Worm (Caenorhabditis elegans) whole organism, L1 larva: ENCODE results near the gene Y54F10BM.12.
A peak's percentile ranks its signal among the peaks of the same experiment; 100 is the strongest.

ENCODE experiments used
- C04F5.9 ChIP-seq: sonication (generic microtip); optimal IDR thresholded peaks from 2 replicates; lab custom pipeline; 2016; ENCODE audit warnings: missing genetic modification characterization, missing compliant biosample characterization
- C34B4.2 ChIP-seq: sonication (generic microtip); optimal IDR thresholded peaks from 2 replicates; lab custom pipeline; 2017; ENCODE audit warnings: mild to moderate bottlenecking, missing genetic modification characterization, missing compliant biosample characterization
- F16B12.6 ChIP-seq: fragments of 150-350 bp; optimal IDR thresholded peaks from 2 replicates; lab custom pipeline; 2014; ENCODE audit warnings: missing biosample characterization, missing genetic modification characterization
- aha-1 ChIP-seq: fragments of 150-350 bp; optimal IDR thresholded peaks from 2 replicates; lab custom pipeline; 2014; ENCODE audit warnings: missing biosample characterization, missing genetic modification characterization
- alr-1 ChIP-seq: fragments of 200-800 bp; sonication (Bioruptor generic); optimal IDR thresholded peaks from 2 replicates; lab custom pipeline; 2018; ENCODE audit warnings: borderline replicate concordance, mild to moderate bottlenecking, missing genetic modification characterization, missing compliant biosample characterization
- blmp-1 ChIP-seq: fragments of 150-350 bp; optimal IDR thresholded peaks from 2 replicates; lab custom pipeline; 2014; ENCODE audit warnings: missing biosample characterization, missing genetic modification characterization
- ceh-82 ChIP-seq, 3 experiments: fragments of 150-350 bp in 1 of 3; sonication (generic microtip) in 2 of 3; optimal IDR thresholded peaks; 2 replicates each; lab custom pipeline; 2014 to 2017; ENCODE audit warnings: missing biosample characterization in 3 of 3, missing genetic modification characterization in 3 of 3
- ces-1 ChIP-seq: fragments of 150-350 bp; optimal IDR thresholded peaks from 2 replicates; lab custom pipeline; 2014; ENCODE audit warnings: missing biosample characterization, missing genetic modification reagents, missing genetic modification characterization
- dpl-1 ChIP-seq, 3 experiments: fragments of 150-350 bp in 2 of 3; sonication (generic microtip) in 1 of 3; optimal IDR thresholded peaks; 2 replicates each; lab custom pipeline; 2014 to 2017; ENCODE audit warnings: missing biosample characterization in 3 of 3, missing genetic modification characterization in 3 of 3, missing genetic modification reagents in 3 of 3
- efl-1 ChIP-seq, 4 experiments: fragments of 150-350 bp; optimal IDR thresholded peaks in 3 of 4; peaks in 1 of 4; 1 replicate in 1 of 4; 2 replicates in 3 of 4; lab custom pipeline; 2014; ENCODE audit warnings: missing biosample characterization in 2 of 4, missing genetic modification characterization in 2 of 4, missing genetic modification reagents in 2 of 4
- egl-13 ChIP-seq: sonication (generic microtip); optimal IDR thresholded peaks from 2 replicates; lab custom pipeline; 2016; ENCODE audit warnings: missing genotype, missing genetic modification reagents, missing genetic modification characterization, missing compliant biosample characterization
- egl-27 ChIP-seq, 2 experiments: fragments of 150-350 bp in 1 of 2; sonication (generic microtip); optimal IDR thresholded peaks; 3 replicates each; lab custom pipeline; 2017 to 2018; ENCODE audit warnings: missing biosample characterization in 2 of 2, missing genetic modification characterization in 2 of 2, missing genetic modification reagents in 2 of 2
- elt-2 ChIP-seq: sonication (generic microtip); optimal IDR thresholded peaks from 2 replicates; lab custom pipeline; 2016; ENCODE audit warnings: missing genetic modification characterization, mild to moderate bottlenecking, inconsistent platforms, missing compliant biosample characterization, missing genetic modification reagents
- fkh-4 ChIP-seq: sonication (generic microtip); optimal IDR thresholded peaks from 2 replicates; lab custom pipeline; 2016; ENCODE audit warnings: missing compliant biosample characterization, missing genetic modification characterization, borderline replicate concordance
- grh-1 ChIP-seq: fragments of 200-800 bp; sonication (Bioruptor generic); IDR thresholded peaks from 2 replicates; pipeline ENCODE4 v1.3.6; 2022; ENCODE audit warnings: missing genetic modification reagents, missing genetic modification characterization, missing compliant biosample characterization
- irx-1 ChIP-seq: sonication (generic microtip); optimal IDR thresholded peaks from 2 replicates; lab custom pipeline; 2016; ENCODE audit warnings: missing genetic modification characterization, missing compliant biosample characterization
- isw-1 ChIP-seq: fragments of 200-800 bp; sonication (Bioruptor generic); IDR thresholded peaks from 2 replicates; pipeline ENCODE4 v1.3.6; 2022; ENCODE audit warnings: missing genetic modification characterization, missing compliant biosample characterization
- jun-1 ChIP-seq: fragments of 150-350 bp; optimal IDR thresholded peaks from 2 replicates; lab custom pipeline; 2014; ENCODE audit warnings: missing biosample characterization, missing genetic modification reagents, missing genetic modification characterization
- lin-35 ChIP-seq, 2 experiments: fragments of 150-350 bp; optimal IDR thresholded peaks; 2 replicates each; lab custom pipeline; 2014; ENCODE audit warnings: missing biosample characterization in 2 of 2, missing genetic modification characterization in 2 of 2, missing genetic modification reagents in 2 of 2
- lir-3 ChIP-seq: sonication (generic microtip); optimal IDR thresholded peaks from 2 replicates; lab custom pipeline; 2016; ENCODE audit warnings: mild to moderate bottlenecking, missing genetic modification characterization, moderate library complexity, missing compliant biosample characterization; ENCODE audit not compliant: poor library complexity
- lsy-2 ChIP-seq, 2 experiments: fragments of 150-350 bp; optimal IDR thresholded peaks; 2 replicates each; lab custom pipeline; 2014; ENCODE audit warnings: missing biosample characterization in 2 of 2, missing genetic modification characterization in 2 of 2
- mep-1 ChIP-seq: fragments of 150-350 bp; optimal IDR thresholded peaks from 2 replicates; lab custom pipeline; 2014; ENCODE audit warnings: missing biosample characterization, missing genetic modification characterization
- nhr-20 ChIP-seq: sonication (generic microtip); optimal IDR thresholded peaks from 2 replicates; lab custom pipeline; 2016; ENCODE audit warnings: mild to moderate bottlenecking, missing genetic modification characterization, missing compliant biosample characterization
- nhr-28 ChIP-seq: fragments of 150-350 bp; optimal IDR thresholded peaks from 2 replicates; lab custom pipeline; 2014; ENCODE audit warnings: missing biosample characterization, missing genetic modification characterization
- nhr-47 ChIP-seq: sonication (generic microtip); optimal IDR thresholded peaks from 2 replicates; lab custom pipeline; 2016; ENCODE audit warnings: mild to moderate bottlenecking, missing genetic modification characterization, moderate library complexity, missing compliant biosample characterization
- nhr-76 ChIP-seq: sonication (generic microtip); optimal IDR thresholded peaks from 2 replicates; lab custom pipeline; 2017; ENCODE audit warnings: missing biosample characterization, missing genetic modification characterization
- nhr-85 ChIP-seq: sonication (generic microtip); peaks from one replicate; lab custom pipeline; 2016; ENCODE audit warnings: missing genetic modification characterization, inconsistent platforms, missing compliant biosample characterization
- nhr-90 ChIP-seq: sonication (generic microtip); optimal IDR thresholded peaks from 2 replicates; lab custom pipeline; 2016; ENCODE audit warnings: mild to moderate bottlenecking, missing genetic modification characterization, missing compliant biosample characterization; ENCODE audit not compliant: poor library complexity
- skn-1 ChIP-seq: fragments of 150-350 bp; optimal IDR thresholded peaks from 2 replicates; lab custom pipeline; 2014; ENCODE audit warnings: missing biosample characterization, missing genetic modification characterization
- snu-23 ChIP-seq: sonication (generic microtip); optimal IDR thresholded peaks from 2 replicates; lab custom pipeline; 2016; ENCODE audit warnings: missing genetic modification characterization, missing compliant biosample characterization
- sox-4 ChIP-seq: sonication (generic microtip); optimal IDR thresholded peaks from 2 replicates; lab custom pipeline; 2016; ENCODE audit warnings: missing genetic modification characterization, missing compliant biosample characterization
- unc-130 ChIP-seq: fragments of 150-350 bp; optimal IDR thresholded peaks from 2 replicates; lab custom pipeline; 2017; ENCODE audit warnings: missing biosample characterization, missing genetic modification characterization, inconsistent platforms
- unc-30 ChIP-seq: sonication (generic microtip); optimal IDR thresholded peaks from 2 replicates; lab custom pipeline; 2017; ENCODE audit warnings: missing biosample characterization, missing genetic modification characterization
- unc-62 ChIP-seq: fragments of 150-350 bp; optimal IDR thresholded peaks from 2 replicates; lab custom pipeline; 2014; ENCODE audit warnings: missing biosample characterization, missing genetic modification reagents, missing genetic modification characterization
- xbp-1 ChIP-seq: sonication (generic microtip); optimal IDR thresholded peaks from 2 replicates; lab custom pipeline; 2016; ENCODE audit warnings: missing genetic modification characterization, missing compliant biosample characterization
- ztf-11 ChIP-seq, 2 experiments: sonication (generic microtip); optimal IDR thresholded peaks; 2 replicates each; lab custom pipeline; 2016 to 2017; ENCODE audit warnings: missing genetic modification characterization in 2 of 2, missing biosample characterization in 1 of 2, missing compliant biosample characterization in 1 of 2

Y54F10BM.12 gene

DNA sequence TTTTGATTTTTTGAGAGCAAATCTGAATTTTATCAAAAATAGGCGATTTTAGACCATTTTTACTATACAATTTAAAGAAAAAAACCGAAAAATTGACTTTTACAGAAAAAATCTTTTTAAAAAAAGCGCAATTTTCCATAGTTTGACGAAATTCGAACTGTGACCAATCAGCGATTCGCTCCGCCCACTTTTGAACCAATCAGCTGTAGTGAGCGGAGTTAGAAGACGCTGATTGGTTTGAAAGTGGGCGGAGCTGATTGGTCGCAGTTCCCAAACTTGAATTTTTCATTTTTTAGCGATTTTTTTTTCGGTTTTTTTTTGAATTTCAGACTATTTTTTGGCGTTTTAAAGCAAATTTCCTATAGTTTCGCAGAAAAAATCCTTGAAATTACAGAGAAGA, 4.8 kb downstream of the Y54F10BM.12 start:
- TF ChIP-seq jun-1 (tag; lab: Kevin White, UChicago), result no peak
- TF ChIP-seq nhr-76 (tag; lab: Kevin White, UChicago), result no peak
- TF ChIP-seq ztf-11 (tag; optimal IDR thresholded peaks at IDR 0.05; lab: Kevin White, UChicago), result no peak
- TF ChIP-seq nhr-20 (tag; lab: Kevin White, UChicago), result no peak
- no peak for TF ChIP-seq egl-27 (tag; optimal IDR thresholded peaks at IDR 0.05; lab: Kevin White, UChicago)
- no peak for TF ChIP-seq C34B4.2 (tag; lab: Kevin White, UChicago)
- no peak for TF ChIP-seq skn-1 (tag; lab: Kevin White, UChicago)
- no peak for TF ChIP-seq alr-1 (tag; lab: Kevin White, UChicago)
- TF ChIP-seq sox-4 (tag; lab: Kevin White, UChicago), result no peak
- TF ChIP-seq elt-2 (tag; lab: Kevin White, UChicago), result no peak
- no peak for TF ChIP-seq grh-1 (GFP tag; lab: Robert Waterston, UW)
- TF ChIP-seq nhr-90 (tag; lab: Kevin White, UChicago), result no peak
- no peak for TF ChIP-seq unc-130 (tag; lab: Kevin White, UChicago)

DNA sequence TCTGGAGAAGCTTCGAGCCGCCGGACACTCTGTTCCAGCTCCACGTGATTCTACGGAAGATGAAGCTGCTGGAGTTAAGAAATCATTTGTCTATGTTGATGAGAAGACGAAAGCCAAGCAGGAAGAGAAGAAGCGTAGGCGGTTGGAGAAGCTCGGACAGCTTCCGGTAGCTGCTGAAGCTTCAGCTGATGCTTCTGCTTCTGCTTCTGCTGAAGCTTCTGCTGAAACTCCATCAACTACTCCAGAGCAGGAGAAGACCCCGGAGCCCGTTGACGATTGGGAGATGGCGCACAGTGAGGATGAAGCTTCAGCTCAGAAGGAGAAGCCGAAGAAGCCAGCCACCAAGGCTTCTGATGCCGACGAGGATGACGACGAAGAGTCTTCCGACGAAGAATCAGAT, 13.0 kb downstream of the Y54F10BM.12 start:
- TF ChIP-seq egl-13 (no peak), snu-23 (GFP tag; lab: Kevin White, UChicago) (no peak), aha-1 (tag; lab: Kevin White, UChicago) (no peak), irx-1 (tag; lab: Kevin White, UChicago) (no peak), ces-1 (no peak), C04F5.9 (no peak), nhr-47 (no peak), unc-62 (GFP tag; lab: Kevin White, UChicago) (no peak), unc-30 (no peak), jun-1 (tag; lab: Kevin White, UChicago) (no peak), blmp-1 (tag; lab: Kevin White, UChicago) (no peak)

DNA sequence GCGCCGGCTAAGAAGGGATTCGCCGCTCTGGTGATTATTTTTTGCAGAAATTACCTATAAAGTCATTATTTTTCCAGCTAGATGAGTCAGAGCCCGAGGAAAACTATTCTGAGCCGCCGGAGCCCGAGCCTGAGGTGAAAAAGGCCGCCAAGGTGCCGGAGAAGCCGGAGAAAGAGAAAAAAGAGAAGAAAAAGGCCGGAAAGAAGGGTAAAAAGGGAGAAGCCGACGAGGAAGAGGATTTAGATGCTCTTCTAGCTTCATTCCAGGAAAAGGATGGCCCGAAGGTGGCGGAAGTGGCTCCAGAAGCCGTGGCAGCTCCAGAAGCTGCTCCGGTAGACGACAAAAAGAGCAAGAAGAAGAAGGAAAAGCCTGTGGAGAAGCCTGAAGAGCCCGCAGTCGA, 14.8 kb downstream of the Y54F10BM.12 start:
- no peak for TF ChIP-seq efl-1 (optimal IDR thresholded peaks at IDR 0.05; lab: Kevin White, UChicago)
- peak in 1 of 2 experiments; percentile 68 for TF ChIP-seq efl-1 (GFP tag; optimal IDR thresholded peaks at IDR 0.05 in 1 of 2; lab: Kevin White, UChicago)
- no peak for TF ChIP-seq nhr-90 (tag; lab: Kevin White, UChicago)
- TF ChIP-seq, all 84 proteins: peak for 1

DNA sequence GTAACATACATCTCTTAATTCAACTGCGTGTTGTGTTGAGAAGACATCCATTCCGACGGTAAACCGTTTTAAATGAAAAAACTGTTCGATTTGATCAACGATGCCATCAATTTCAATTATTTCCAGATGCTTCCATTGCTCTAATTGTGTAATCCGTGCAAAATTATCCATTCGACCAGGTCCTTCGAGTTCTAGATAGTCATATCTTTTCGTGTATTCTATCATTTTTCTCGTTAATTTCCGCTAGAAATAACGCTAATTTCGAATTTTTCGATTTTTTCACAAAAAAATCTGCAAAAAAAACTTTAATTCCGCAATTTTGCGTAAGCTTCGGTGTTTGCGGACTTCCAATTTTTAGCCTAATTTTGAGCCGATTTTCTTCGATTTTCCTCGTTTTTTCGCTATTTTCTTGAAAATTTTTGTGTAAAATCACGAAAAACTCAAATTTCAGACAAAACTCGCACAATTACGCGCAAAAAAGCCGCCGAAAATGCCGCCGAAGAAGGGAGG, 15.4 kb downstream of the Y54F10BM.12 start, which contains the start of the genes fbxa-66 and iffb-1:
Gene fbxa-66 (minus strand): TSS at position 51 of the 510 bp plus-strand sequence.
Gene iffb-1 (plus strand): TSS at position 452 of the 510 bp plus-strand sequence.
- peak; percentile 25 to 70 (median 55) for TF ChIP-seq dpl-1 (GFP tag; optimal IDR thresholded peaks at IDR 0.05; lab: Kevin White, UChicago)
- TF ChIP-seq fkh-4, result no peak
- TF ChIP-seq skn-1 (tag; lab: Kevin White, UChicago), result peak; percentile 9
- peak; percentile 51 for TF ChIP-seq nhr-85 (tag; lab: Kevin White, UChicago)
- no peak for TF ChIP-seq lir-3 (tag; lab: Kevin White, UChicago)
- TF ChIP-seq nhr-28 (tag; lab: Kevin White, UChicago), result no peak
- TF ChIP-seq ceh-82 (tag; optimal IDR thresholded peaks at IDR 0.05; lab: Kevin White, UChicago), result peak in 1 of 3 experiments; percentile 30
- TF ChIP-seq sox-4 (tag; lab: Kevin White, UChicago), result no peak
- TF ChIP-seq lin-35 (GFP tag; optimal IDR thresholded peaks at IDR 0.05; lab: Kevin White, UChicago), result peak; percentile 37 to 55
- peak; percentile 85 for TF ChIP-seq F16B12.6 (tag; lab: Kevin White, UChicago)
- TF ChIP-seq efl-1 (optimal IDR thresholded peaks at IDR 0.05; lab: Kevin White, UChicago), result peak; percentile 42 to 62
- TF ChIP-seq efl-1 (GFP tag; optimal IDR thresholded peaks at IDR 0.05 in 1 of 2; lab: Kevin White, UChicago), result peak; percentile 65 to 95
- peak; percentile 2 for TF ChIP-seq xbp-1 (tag; lab: Kevin White, UChicago)
- peak; percentile 39 to 47 for TF ChIP-seq lsy-2 (tag; optimal IDR thresholded peaks at IDR 0.05; lab: Kevin White, UChicago)
- TF ChIP-seq isw-1 (GFP tag; lab: Robert Waterston, UW), result 0 out of 2 replicates have a peak, but pooled peaks have one; percentile 4
- TF ChIP-seq mep-1 (tag; lab: Kevin White, UChicago), result peak; percentile 51
